Worm (Caenorhabditis elegans) whole organism, young adult: Measurements from ENCODE around the gene F32D8.11.

ENCODE experiments used
- B0019.2 ChIP-seq: fragments of 200-800 bp; sonication (Bioruptor generic); conservative IDR thresholded peaks from 2 replicates; pipeline ENCODE4 v1.3.6; 2022; ENCODE audit warnings: missing genetic modification reagents, missing genetic modification characterization, missing compliant biosample characterization
- B0035.1 ChIP-seq: sonication (generic microtip); optimal IDR thresholded peaks from 2 replicates; lab custom pipeline; 2016; ENCODE audit warnings: missing genetic modification characterization, mild to moderate bottlenecking, missing compliant biosample characterization, missing genotype, missing genetic modification reagents
- C17E4.6 ChIP-seq: fragments of 200-800 bp; sonication (Bioruptor generic); IDR thresholded peaks from 2 replicates; pipeline ENCODE4 v1.3.6; 2022; ENCODE audit warnings: missing genetic modification reagents, missing genetic modification characterization, missing compliant biosample characterization
- D2030.7 ChIP-seq: fragments of 200-800 bp; sonication (Bioruptor generic); IDR thresholded peaks from 2 replicates; pipeline ENCODE4 v1.3.6; 2022; ENCODE audit warnings: missing genetic modification reagents, missing genetic modification characterization, missing compliant biosample characterization
- F22D6.2 ChIP-seq: sonication (generic microtip); optimal IDR thresholded peaks from 2 replicates; lab custom pipeline; 2016; ENCODE audit warnings: mild to moderate bottlenecking, missing genetic modification characterization, missing compliant biosample characterization
- F33H1.4 ChIP-seq: fragments of 200-800 bp; sonication (Bioruptor generic); IDR thresholded peaks from 2 replicates; pipeline ENCODE4 v1.3.6; 2022; ENCODE audit warnings: missing genetic modification reagents, missing genetic modification characterization, missing compliant biosample characterization
- F49E8.2 ChIP-seq: sonication (generic microtip); optimal IDR thresholded peaks from 3 replicates; lab custom pipeline; 2017; ENCODE audit warnings: missing genetic modification characterization, mild to moderate bottlenecking, missing compliant biosample characterization, antibody characterized with exemption, moderate library complexity; ENCODE audit not compliant: insufficient read depth
- F57C9.4 ChIP-seq: sonication (generic microtip); optimal IDR thresholded peaks from 2 replicates; lab custom pipeline; 2017; ENCODE audit warnings: mild to moderate bottlenecking, missing genetic modification characterization, missing compliant biosample characterization
- K11D2.4 ChIP-seq: fragments of 200-800 bp; sonication (Bioruptor generic); IDR thresholded peaks from 2 replicates; pipeline ENCODE4 v1.3.6; 2022; ENCODE audit warnings: missing genetic modification reagents, missing genetic modification characterization, missing compliant biosample characterization
- T07F8.4 ChIP-seq: sonication (generic microtip); optimal IDR thresholded peaks from 2 replicates; lab custom pipeline; 2016; ENCODE audit warnings: mild to moderate bottlenecking, missing genetic modification characterization, moderate library complexity, missing compliant biosample characterization
- Y56A3A.18 ChIP-seq: fragments of 200-800 bp; sonication (Bioruptor generic); IDR thresholded peaks from 2 replicates; pipeline ENCODE4 v1.3.6; 2022; ENCODE audit warnings: missing genetic modification reagents, missing genetic modification characterization, missing compliant biosample characterization
- Y79H2A.3 ChIP-seq: fragments of 200-800 bp; sonication (Bioruptor generic); conservative IDR thresholded peaks from 2 replicates; pipeline ENCODE4 v1.3.6; 2022; ENCODE audit warnings: missing genetic modification reagents, missing genetic modification characterization, missing compliant biosample characterization
- ama-1 ChIP-seq, 3 experiments: fragments of 150-350 bp in 1 of 3; sonication (generic microtip) in 2 of 3; optimal IDR thresholded peaks; 2 replicates each; lab custom pipeline; 2014 to 2018; ENCODE audit warnings: missing biosample characterization in 2 of 3, missing genetic modification characterization in 2 of 3, missing genetic modification reagents in 2 of 3
- aptf-3 ChIP-seq: fragments of 200-800 bp; sonication (Bioruptor generic); IDR thresholded peaks from 2 replicates; pipeline ENCODE4 v1.3.6; 2022; ENCODE audit warnings: missing genetic modification characterization, missing compliant biosample characterization
- attf-6 ChIP-seq: fragments of 200-800 bp; sonication (Bioruptor generic); IDR thresholded peaks from 2 replicates; pipeline ENCODE4 v1.3.6; 2022; ENCODE audit warnings: missing genetic modification reagents, missing genetic modification characterization, missing compliant biosample characterization
- ccch-3 ChIP-seq: fragments of 200-800 bp; sonication (Bioruptor generic); optimal IDR thresholded peaks from 2 replicates; lab custom pipeline; 2018; ENCODE audit warnings: mild to moderate bottlenecking, missing genetic modification characterization, missing compliant biosample characterization
- cebp-1 ChIP-seq, 2 experiments: fragments of 200-800 bp in 1 of 2; sonication (Bioruptor generic) in 1 of 2; sonication (generic microtip) in 1 of 2; IDR thresholded peaks in 1 of 2; optimal IDR thresholded peaks in 1 of 2; 2 replicates each; pipeline versions ENCODE4 v1.3.6 to Lab custom; 2017 to 2022; ENCODE audit warnings: missing compliant biosample characterization in 2 of 2, missing genetic modification characterization in 2 of 2, mild to moderate bottlenecking in 1 of 2, missing genetic modification reagents in 1 of 2, moderate library complexity in 1 of 2
- cebp-2 ChIP-seq: fragments of 200-800 bp; sonication (Bioruptor generic); IDR thresholded peaks from 2 replicates; pipeline ENCODE4 v1.3.6; 2022; ENCODE audit warnings: missing genetic modification characterization, missing compliant biosample characterization
- ceh-79 ChIP-seq: sonication (generic microtip); optimal IDR thresholded peaks from 2 replicates; lab custom pipeline; 2017; ENCODE audit warnings: mild to moderate bottlenecking, missing genetic modification characterization, missing compliant biosample characterization
- die-1 ChIP-seq: sonication (generic microtip); optimal IDR thresholded peaks from 2 replicates; lab custom pipeline; 2016; ENCODE audit warnings: missing genotype, mild to moderate bottlenecking, missing genetic modification characterization, missing compliant biosample characterization
- dox-1 ChIP-seq: fragments of 200-800 bp; sonication (Bioruptor generic); IDR thresholded peaks from 2 replicates; pipeline ENCODE4 v1.3.6; 2022; ENCODE audit warnings: missing genetic modification reagents, missing genetic modification characterization, missing compliant biosample characterization
- dpff-1 ChIP-seq: sonication (generic microtip); optimal IDR thresholded peaks from 2 replicates; lab custom pipeline; 2017; ENCODE audit warnings: mild to moderate bottlenecking, missing genetic modification characterization, missing compliant biosample characterization
- efl-1 ChIP-seq: fragments of 150-350 bp; optimal IDR thresholded peaks from 2 replicates; lab custom pipeline; 2014; ENCODE audit warnings: missing biosample characterization, missing genetic modification reagents, missing genetic modification characterization
- egl-44 ChIP-seq: fragments of 200-800 bp; sonication (Bioruptor generic); IDR thresholded peaks from 2 replicates; pipeline ENCODE4 v1.3.6; 2022; ENCODE audit warnings: missing genetic modification reagents, missing genetic modification characterization, missing compliant biosample characterization
- egrh-3 ChIP-seq: fragments of 200-800 bp; sonication (Bioruptor generic); IDR thresholded peaks from 2 replicates; pipeline ENCODE4 v1.3.6; 2022; ENCODE audit warnings: missing genetic modification reagents, missing genetic modification characterization, missing compliant biosample characterization
- ekl-4 ChIP-seq: fragments of 200-800 bp; sonication (Bioruptor generic); IDR thresholded peaks from 2 replicates; pipeline ENCODE4 v1.3.6; 2022; ENCODE audit warnings: missing genetic modification reagents, missing genetic modification characterization, missing compliant biosample characterization
- ets-4 ChIP-seq: fragments of 200-800 bp; sonication (Bioruptor generic); optimal IDR thresholded peaks from 2 replicates; lab custom pipeline; 2018; ENCODE audit warnings: mild to moderate bottlenecking, missing genetic modification characterization, missing compliant biosample characterization
- him-1 ChIP-seq: sonication (generic microtip); optimal IDR thresholded peaks from 2 replicates; lab custom pipeline; 2016; ENCODE audit warnings: missing genotype, missing genetic modification reagents, missing genetic modification characterization, missing compliant biosample characterization
- hmg-1.2 ChIP-seq: fragments of 200-800 bp; sonication (Bioruptor generic); IDR thresholded peaks from 2 replicates; pipeline ENCODE4 v1.3.6; 2022; ENCODE audit warnings: missing genetic modification reagents, missing genetic modification characterization, missing compliant biosample characterization
- hrde-1 ChIP-seq: sonication (generic microtip); optimal IDR thresholded peaks from 2 replicates; lab custom pipeline; 2016; ENCODE audit warnings: missing genetic modification characterization, mild to moderate bottlenecking, missing compliant biosample characterization, moderate library complexity, missing genotype, missing genetic modification reagents, borderline replicate concordance
- let-607 ChIP-seq, 2 experiments: fragments of 200-800 bp in 1 of 2; sonication (Bioruptor generic) in 1 of 2; sonication (generic microtip) in 1 of 2; optimal IDR thresholded peaks; 2 replicates each; lab custom pipeline; 2016 to 2018; ENCODE audit warnings: mild to moderate bottlenecking in 2 of 2, missing compliant biosample characterization in 2 of 2, missing genetic modification characterization in 2 of 2, moderate library complexity in 2 of 2, missing genotype in 1 of 2
- lin-26 ChIP-seq: fragments of 200-800 bp; sonication (Bioruptor generic); IDR thresholded peaks from 2 replicates; pipeline ENCODE4 v1.3.6; 2022; ENCODE audit warnings: missing genetic modification reagents, missing genetic modification characterization, missing compliant biosample characterization
- lin-35 ChIP-seq, 3 experiments: fragments of 150-350 bp in 2 of 3; sonication (generic microtip) in 1 of 3; optimal IDR thresholded peaks; 2 replicates each; lab custom pipeline; 2014 to 2018; ENCODE audit warnings: missing biosample characterization in 3 of 3, missing genetic modification characterization in 3 of 3, missing genetic modification reagents in 3 of 3
- lin-40 ChIP-seq: sonication (generic microtip); optimal IDR thresholded peaks from 2 replicates; lab custom pipeline; 2016; ENCODE audit warnings: missing genetic modification characterization, mild to moderate bottlenecking, missing compliant biosample characterization, missing genotype, missing genetic modification reagents
- lin-54 ChIP-seq: fragments of 200-800 bp; sonication (Bioruptor generic); optimal IDR thresholded peaks from 2 replicates; lab custom pipeline; 2018; ENCODE audit warnings: mild to moderate bottlenecking, missing genetic modification characterization, missing compliant biosample characterization
- lir-1 ChIP-seq: fragments of 200-800 bp; sonication (Bioruptor generic); conservative IDR thresholded peaks from 2 replicates; pipeline ENCODE4 v1.3.6; 2022; ENCODE audit warnings: missing genetic modification reagents, missing genetic modification characterization, missing compliant biosample characterization
- lsy-27 ChIP-seq: sonication (generic microtip); optimal IDR thresholded peaks from 2 replicates; lab custom pipeline; 2017; ENCODE audit warnings: missing genetic modification characterization, mild to moderate bottlenecking, missing compliant biosample characterization, antibody characterized with exemption, missing genotype, borderline replicate concordance; ENCODE audit not compliant: insufficient read depth
- madf-10 ChIP-seq: sonication (generic microtip); optimal IDR thresholded peaks from 2 replicates; lab custom pipeline; 2016; ENCODE audit warnings: mild to moderate bottlenecking, missing genetic modification characterization, missing compliant biosample characterization
- madf-3 ChIP-seq: fragments of 200-800 bp; sonication (Bioruptor generic); IDR thresholded peaks from 2 replicates; pipeline ENCODE4 v1.3.6; 2022; ENCODE audit warnings: missing genetic modification reagents, missing genetic modification characterization, missing compliant biosample characterization
- madf-6 ChIP-seq: fragments of 200-800 bp; sonication (Bioruptor generic); IDR thresholded peaks from 2 replicates; pipeline ENCODE4 v1.3.6; 2022; ENCODE audit warnings: missing genetic modification reagents, missing genetic modification characterization, missing compliant biosample characterization
- mes-4 ChIP-seq: sonication (generic microtip); optimal IDR thresholded peaks from 2 replicates; lab custom pipeline; 2016; ENCODE audit warnings: missing genotype, missing genetic modification characterization, missing compliant biosample characterization
- nhr-179 ChIP-seq: sonication (generic microtip); optimal IDR thresholded peaks from 2 replicates; lab custom pipeline; 2016; ENCODE audit warnings: mild to moderate bottlenecking, missing genetic modification characterization, missing compliant biosample characterization
- nhr-80 ChIP-seq: sonication (generic microtip); optimal IDR thresholded peaks from 2 replicates; lab custom pipeline; 2016; ENCODE audit warnings: missing genetic modification characterization, missing compliant biosample characterization
- snpc-3.4 ChIP-seq: sonication (generic microtip); optimal IDR thresholded peaks from 2 replicates; lab custom pipeline; 2017; ENCODE audit warnings: missing genetic modification characterization, mild to moderate bottlenecking, missing compliant biosample characterization, antibody characterized with exemption, moderate library complexity, missing genotype, missing genetic modification reagents
- sptf-2 ChIP-seq: fragments of 200-800 bp; sonication (Bioruptor generic); optimal IDR thresholded peaks from 2 replicates; lab custom pipeline; 2018; ENCODE audit warnings: mild to moderate bottlenecking, missing genetic modification characterization, missing compliant biosample characterization
- tbp1 ChIP-seq: fragments of 200-800 bp; sonication (Bioruptor generic); optimal IDR thresholded peaks from 2 replicates; lab custom pipeline; 2018; ENCODE audit warnings: mild to moderate bottlenecking, missing genetic modification characterization, missing compliant biosample characterization
- tbx-9 ChIP-seq: sonication (generic microtip); optimal IDR thresholded peaks from 2 replicates; lab custom pipeline; 2016; ENCODE audit warnings: borderline replicate concordance, missing genetic modification characterization, inconsistent platforms, missing compliant biosample characterization

Gene F32D8.11

ce11 chrV:10894601-10895000 is 5.7 kb upstream of the F32D8.11 start, which contains the start of the genes F32D8.14 and F32D8.5:
Gene F32D8.14, minus strand, starts transcription at chrV:10894788.
Gene F32D8.5, plus strand, starts transcription at chrV:10894800.
- no peak for TF ChIP-seq dpff-1 (tag; lab: Kevin White, UChicago)
- peak; percentile 43 for TF ChIP-seq tbp1 (GFP tag; lab: Kevin White, UChicago)
- no peak for TF ChIP-seq him-1 (tag; lab: Kevin White, UChicago)
- no peak for TF ChIP-seq F57C9.4 (tag; lab: Kevin White, UChicago)
- TF ChIP-seq F49E8.2 (tag; lab: Kevin White, UChicago) = no peak
- TF ChIP-seq B0019.2 = no peak
- no peak for TF ChIP-seq ceh-79 (tag; lab: Kevin White, UChicago)
- no peak for TF ChIP-seq lir-1 (GFP tag; lab: Robert Waterston, UW)
- no peak for TF ChIP-seq lin-26 (GFP tag; lab: Robert Waterston, UW)
- no peak for TF ChIP-seq Y79H2A.3 (GFP tag; lab: Robert Waterston, UW)
- TF ChIP-seq K11D2.4 (GFP tag; lab: Robert Waterston, UW) = 0 out of 2 replicates have a peak, but pooled peaks have one; percentile 45
- no peak for TF ChIP-seq B0035.1 (tag; lab: Kevin White, UChicago)
- TF ChIP-seq madf-10 (tag; lab: Kevin White, UChicago) = peak; percentile 35
- TF ChIP-seq efl-1 (GFP tag; lab: Kevin White, UChicago) = peak; percentile 43
- TF ChIP-seq cebp-1 (GFP tag; IDR thresholded peaks at IDR 0.05; lab: Robert Waterston, UW) = no peak
- peak; percentile 56 for TF ChIP-seq cebp-1 (tag; optimal IDR thresholded peaks at IDR 0.05; lab: Kevin White, UChicago)
- TF ChIP-seq D2030.7 (GFP tag; lab: Robert Waterston, UW) = peak; percentile 69
- peak; percentile 48; the same call in 1 of the 2 replicates for TF ChIP-seq hmg-1.2 (GFP tag; lab: Robert Waterston, UW)
- peak; percentile 70 for TF ChIP-seq snpc-3.4 (tag; lab: Kevin White, UChicago)
- peak in 1 of 3 experiments; percentile 76 for TF ChIP-seq lin-35 (GFP tag; optimal IDR thresholded peaks at IDR 0.05; lab: Kevin White, UChicago)
- peak; percentile 77 to 93 for TF ChIP-seq let-607 (tag; optimal IDR thresholded peaks at IDR 0.05; lab: Kevin White, UChicago)
- TF ChIP-seq die-1 = no peak
- no peak for TF ChIP-seq hrde-1 (tag; lab: Kevin White, UChicago)
- no peak for TF ChIP-seq egrh-3
- TF ChIP-seq madf-6 (GFP tag; lab: Robert Waterston, UW) = peak; percentile 53; the same call in 1 of the 2 replicates
- TF ChIP-seq T07F8.4 (tag; lab: Kevin White, UChicago) = peak; percentile 5
- no peak for TF ChIP-seq ets-4 (GFP tag; lab: Kevin White, UChicago)
- TF ChIP-seq F22D6.2 = no peak
- TF ChIP-seq nhr-80 (tag; lab: Kevin White, UChicago) = peak; percentile 32
- TF ChIP-seq nhr-179 (tag; lab: Kevin White, UChicago) = no peak
- TF ChIP-seq cebp-2 = no peak
- no peak for TF ChIP-seq lsy-27 (tag; lab: Kevin White, UChicago)
- TF ChIP-seq madf-3 = 0 out of 2 replicates have a peak, but pooled peaks have one; percentile 38
- no peak for TF ChIP-seq mes-4 (tag; lab: Kevin White, UChicago)
- peak; percentile 81 for TF ChIP-seq dox-1 (GFP tag; lab: Robert Waterston, UW)
- no peak for TF ChIP-seq egl-44 (GFP tag; lab: Robert Waterston, UW)
- 0 out of 2 replicates have a peak, but pooled peaks have one; percentile 38 for TF ChIP-seq Y56A3A.18 (GFP tag; lab: Robert Waterston, UW)
- TF ChIP-seq lin-40 (tag; lab: Kevin White, UChicago) = peak; percentile 53
- TF ChIP-seq lin-54 (GFP tag; lab: Kevin White, UChicago) = peak; percentile 69
- TF ChIP-seq aptf-3 = no peak
- no peak for TF ChIP-seq C17E4.6 (GFP tag; lab: Robert Waterston, UW)
- TF ChIP-seq ccch-3 (GFP tag; lab: Kevin White, UChicago) = peak; percentile 8
- no peak for TF ChIP-seq attf-6 (GFP tag; lab: Robert Waterston, UW)
- peak; percentile 28; the same call in 1 of the 2 replicates for TF ChIP-seq F33H1.4 (GFP tag; lab: Robert Waterston, UW)
- no peak for TF ChIP-seq ekl-4 (GFP tag; lab: Robert Waterston, UW)
- TF ChIP-seq tbx-9 = no peak
- no peak for TF ChIP-seq sptf-2
- no peak for TF ChIP-seq ama-1 (optimal IDR thresholded peaks at IDR 0.05; lab: Kevin White, UChicago)
- no peak for TF ChIP-seq ama-1 (GFP tag; optimal IDR thresholded peaks at IDR 0.05; lab: Kevin White, UChicago)
